Worm (Caenorhabditis elegans) whole organism, L2 larva: Measurements from ENCODE around the gene F17E9.4.

ENCODE experiments used
- ama-1 ChIP-seq: fragments of 150-350 bp; optimal IDR thresholded peaks from 2 replicates; lab custom pipeline; 2018; ENCODE audit warnings: inconsistent platforms
- elt-1 ChIP-seq: fragments of 150-350 bp; optimal IDR thresholded peaks from 2 replicates; lab custom pipeline; 2014; ENCODE audit warnings: missing biosample characterization, missing genetic modification characterization
- fos-1 ChIP-seq: fragments of 150-350 bp; optimal IDR thresholded peaks from 2 replicates; lab custom pipeline; 2014; ENCODE audit warnings: missing biosample characterization, missing genetic modification characterization
- lin-13 ChIP-seq: fragments of 150-350 bp; optimal IDR thresholded peaks from 2 replicates; lab custom pipeline; 2014; ENCODE audit warnings: missing biosample characterization, missing genetic modification reagents, missing genetic modification characterization
- lsy-2 ChIP-seq, 2 experiments: fragments of 150-350 bp in 1 of 2; sonication (generic microtip) in 1 of 2; optimal IDR thresholded peaks; 2 replicates each; lab custom pipeline; 2014 to 2017; ENCODE audit warnings: missing biosample characterization in 2 of 2, missing genetic modification characterization in 2 of 2
- nhr-11 ChIP-seq: fragments of 150-350 bp; optimal IDR thresholded peaks from 2 replicates; lab custom pipeline; 2014; ENCODE audit warnings: missing biosample characterization, missing genetic modification characterization
- nhr-12 ChIP-seq: fragments of 150-350 bp; optimal IDR thresholded peaks from 2 replicates; lab custom pipeline; 2014; ENCODE audit warnings: missing biosample characterization, missing genetic modification characterization
- nhr-23 ChIP-seq: fragments of 150-350 bp; optimal IDR thresholded peaks from 2 replicates; lab custom pipeline; 2014; ENCODE audit warnings: missing biosample characterization, missing genetic modification reagents, missing genetic modification characterization
- skn-1 ChIP-seq: sonication (generic microtip); optimal IDR thresholded peaks from 2 replicates; lab custom pipeline; 2017; ENCODE audit warnings: missing biosample characterization, missing genetic modification characterization

ce11 chrIV:8299636-8300035, 48.5 kb upstream of the F17E9.4 start, which contains the start of gene F35H10.6:
- TF ChIP-seq skn-1 (tag; lab: Kevin White, UChicago): no peak
- TF ChIP-seq ama-1 (lab: Kevin White, UChicago): no peak
- TF ChIP-seq nhr-12 (tag; lab: Kevin White, UChicago): no peak
- TF ChIP-seq lsy-2 (tag; optimal IDR thresholded peaks at IDR 0.05; lab: Kevin White, UChicago): no peak
- TF ChIP-seq elt-1 (tag; lab: Kevin White, UChicago): no peak
- TF ChIP-seq fos-1 (tag; lab: Kevin White, UChicago): no peak
- TF ChIP-seq lin-13 (GFP tag; lab: Kevin White, UChicago): no peak
- no peak for TF ChIP-seq nhr-23 (tag; lab: Kevin White, UChicago)
- TF ChIP-seq nhr-11 (tag; lab: Kevin White, UChicago): no peak
